Worm (Caenorhabditis elegans) whole organism, midembryonic: Measurements from ENCODE around the gene Y37A1B.4.
A peak's percentile ranks its signal among the peaks of the same experiment; 100 is the strongest.

ENCODE experiments used
- T22C8.4 ChIP-seq: fragments of 200-800 bp; sonication (Bioruptor generic); IDR thresholded peaks from 2 replicates; pipeline ENCODE4 v1.3.6; 2022; ENCODE audit warnings: missing genetic modification characterization, missing compliant biosample characterization
- cog-1 ChIP-seq: sonication (generic microtip); optimal IDR thresholded peaks from 2 replicates; lab custom pipeline; 2016; ENCODE audit warnings: missing genetic modification characterization, missing compliant biosample characterization
- flt-1 ChIP-seq: fragments of 200-800 bp; sonication (Bioruptor generic); IDR thresholded peaks from 2 replicates; pipeline ENCODE4 v1.3.6; 2022; ENCODE audit warnings: missing genetic modification characterization, missing compliant biosample characterization
- klf-2 ChIP-seq: fragments of 200-800 bp; sonication (Bioruptor generic); conservative IDR thresholded peaks from 2 replicates; pipeline ENCODE4 v1.3.6; 2022; ENCODE audit warnings: missing genetic modification reagents, missing genetic modification characterization, missing compliant biosample characterization
- med-1 ChIP-seq: sonication (generic microtip); optimal IDR thresholded peaks from 2 replicates; lab custom pipeline; 2017; ENCODE audit warnings: missing genetic modification characterization, mild to moderate bottlenecking, missing compliant biosample characterization, antibody characterized with exemption, missing genetic modification reagents; ENCODE audit not compliant: insufficient read depth
- ref-1 ChIP-seq: fragments of 200-800 bp; sonication (Bioruptor generic); conservative IDR thresholded peaks from 2 replicates; pipeline ENCODE4 v1.3.6; 2022; ENCODE audit warnings: missing genetic modification reagents, missing genetic modification characterization, missing compliant biosample characterization
- tab-1 ChIP-seq: fragments of 200-800 bp; sonication (Bioruptor generic); IDR thresholded peaks from 2 replicates; pipeline ENCODE4 v1.3.6; 2022; ENCODE audit warnings: missing genetic modification characterization, missing compliant biosample characterization
- ztf-23 ChIP-seq: fragments of 200-800 bp; sonication (Bioruptor generic); IDR thresholded peaks from 2 replicates; pipeline ENCODE4 v1.3.6; 2022; ENCODE audit warnings: missing genetic modification reagents, missing genetic modification characterization, missing compliant biosample characterization
- ztf-29 ChIP-seq: fragments of 200-800 bp; sonication (Bioruptor generic); IDR thresholded peaks from 2 replicates; pipeline ENCODE4 v1.3.6; 2022; ENCODE audit warnings: missing genetic modification reagents, missing genetic modification characterization, missing compliant biosample characterization

The Y37A1B.4 gene

DNA sequence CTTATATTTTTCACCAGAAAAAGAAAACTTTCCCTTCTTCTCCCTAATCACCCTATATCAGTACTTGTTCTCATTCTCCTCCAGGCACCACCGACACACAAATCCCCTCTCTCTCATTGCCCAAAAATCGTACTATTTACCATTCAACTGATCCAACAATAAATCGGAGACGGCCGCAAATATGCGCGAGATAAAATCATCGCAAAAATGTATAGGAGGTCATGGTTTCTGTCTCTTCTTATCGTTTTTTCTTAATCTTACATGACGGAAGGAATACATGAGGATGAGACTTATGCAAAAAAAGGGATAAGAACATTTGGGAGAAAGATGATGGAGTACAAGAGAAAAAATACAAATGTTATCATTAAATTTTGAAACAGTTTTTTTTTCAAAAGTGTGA lies 25.9 kb upstream of the Y37A1B.4 start:
- TF ChIP-seq T22C8.4: no peak
- TF ChIP-seq cog-1 (tag; lab: Kevin White, UChicago): no peak
- TF ChIP-seq tab-1 (GFP tag; lab: Robert Waterston, UW): no peak
- TF ChIP-seq ref-1 (GFP tag; lab: Robert Waterston, UW): no peak
- no peak for TF ChIP-seq flt-1 (GFP tag; lab: Robert Waterston, UW)

DNA sequence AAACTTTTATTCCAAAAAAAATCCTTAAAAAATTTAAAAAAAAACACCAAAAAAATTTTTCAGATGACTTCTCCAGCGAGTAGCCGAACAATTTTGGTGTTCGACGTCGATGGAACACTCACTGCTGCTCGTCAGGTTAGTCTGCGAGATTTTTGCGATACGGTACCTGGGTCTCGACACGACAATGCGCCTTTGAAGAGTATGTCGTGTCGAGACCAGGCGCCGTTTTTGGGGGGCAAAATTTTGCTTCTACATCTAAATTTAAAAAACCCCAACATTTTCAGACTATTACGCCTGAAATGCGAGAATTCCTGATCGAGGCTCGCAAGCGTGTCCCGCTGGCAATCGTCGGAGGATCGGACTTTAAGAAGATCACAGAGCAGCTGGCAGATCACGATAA lies 23.0 kb upstream of the Y37A1B.4 start, which contains the start of gene F52B11.2:
Gene F52B11.2 (plus strand): TSS at position 64 of the 400 bp plus-strand sequence.
- TF ChIP-seq ref-1 (GFP tag; lab: Robert Waterston, UW): no peak
- no peak for TF ChIP-seq tab-1 (GFP tag; lab: Robert Waterston, UW)
- TF ChIP-seq klf-2: no peak

DNA sequence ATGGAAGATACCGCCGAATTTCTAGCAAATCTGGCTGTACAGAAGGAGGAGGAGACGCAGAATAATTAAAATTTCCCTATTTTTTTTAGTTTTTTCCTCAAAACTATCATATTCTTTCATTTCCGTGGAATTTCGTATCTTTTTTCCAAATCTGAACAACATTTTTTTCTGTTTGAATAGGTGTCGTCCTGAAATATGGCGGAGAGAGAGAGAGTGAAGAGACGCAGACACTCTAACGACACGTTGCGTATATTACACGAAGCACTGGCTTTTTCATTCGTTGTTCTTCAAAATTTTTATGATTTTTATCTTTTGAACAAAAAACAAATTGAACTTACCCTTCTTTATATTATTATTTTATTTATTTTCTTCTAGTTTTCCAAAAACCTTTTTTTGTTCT lies 22.4 kb upstream of the Y37A1B.4 start:
- TF ChIP-seq ztf-29 (GFP tag; lab: Robert Waterston, UW): no peak
- TF ChIP-seq klf-2: no peak
- TF ChIP-seq ref-1 (GFP tag; lab: Robert Waterston, UW): no peak
- TF ChIP-seq cog-1 (tag; lab: Kevin White, UChicago): no peak
- no peak for TF ChIP-seq tab-1 (GFP tag; lab: Robert Waterston, UW)
- no peak for TF ChIP-seq T22C8.4
- no peak for TF ChIP-seq med-1 (GFP tag; lab: Kevin White, UChicago)
- no peak for TF ChIP-seq flt-1 (GFP tag; lab: Robert Waterston, UW)
- no peak for TF ChIP-seq ztf-23 (GFP tag; lab: Robert Waterston, UW)

DNA sequence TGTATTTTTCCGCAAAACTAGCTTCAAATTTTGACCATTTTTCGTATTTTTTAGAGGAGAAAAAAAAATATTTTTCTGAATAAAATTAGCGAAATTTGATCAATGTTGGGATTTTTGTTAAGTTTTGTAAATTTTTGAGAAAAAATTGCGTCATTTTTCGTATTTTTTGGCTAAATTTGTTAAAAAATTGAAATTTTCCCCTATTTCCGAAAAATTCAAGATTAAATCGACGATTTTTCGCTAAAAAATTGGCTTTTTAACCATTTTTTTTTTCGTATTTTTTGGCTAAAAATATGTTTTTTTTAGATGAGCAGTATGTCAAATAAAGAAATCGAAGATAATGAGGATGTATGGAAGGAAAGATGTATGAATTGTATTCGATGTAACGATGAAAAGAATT lies 16.6 kb upstream of the Y37A1B.4 start, which contains the start of gene cfp-1:
Gene cfp-1 (plus strand): TSS at position 301 of the 400 bp plus-strand sequence.
- no peak for TF ChIP-seq ztf-29 (GFP tag; lab: Robert Waterston, UW)
- TF ChIP-seq ref-1 (GFP tag; lab: Robert Waterston, UW): no peak
- no peak for TF ChIP-seq klf-2
- no peak for TF ChIP-seq cog-1 (tag; lab: Kevin White, UChicago)
- TF ChIP-seq tab-1 (GFP tag; lab: Robert Waterston, UW): no peak

- TF ChIP-seq tab-1 (GFP tag; lab: Robert Waterston, UW): no peak
These were observed 13.9 kb upstream of the Y37A1B.4 start for ce11 chrIV:14074456-14074855.

DNA sequence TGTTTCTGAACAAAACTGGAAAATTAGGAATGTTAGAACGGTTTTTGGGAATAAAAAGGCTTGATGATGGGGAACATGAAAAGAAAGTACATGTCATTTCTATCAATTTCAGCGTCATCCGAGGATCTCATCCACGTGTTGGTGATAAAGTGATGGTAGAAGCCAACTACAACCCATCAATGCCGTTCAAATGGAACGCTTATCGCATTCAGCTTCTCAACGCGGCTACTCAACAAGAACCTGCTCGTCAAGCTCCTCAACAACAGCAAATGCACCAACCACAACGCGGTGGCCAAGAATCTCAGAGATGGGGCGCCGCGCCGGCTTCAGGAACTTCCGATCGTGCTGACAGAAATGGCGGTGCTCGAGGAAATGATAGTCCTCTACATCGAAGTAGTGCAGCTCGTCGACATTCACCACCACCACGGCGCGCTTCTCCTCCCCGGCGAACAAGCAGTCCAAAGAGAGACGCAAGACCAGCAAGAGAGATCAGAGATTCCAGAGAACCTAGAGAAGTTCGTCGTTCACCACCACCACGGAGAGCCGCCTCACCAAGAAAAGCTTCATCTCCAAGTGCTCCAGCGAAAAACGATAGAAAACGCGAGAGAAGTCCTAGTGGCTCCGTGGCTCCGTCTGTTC lies 11.6 kb upstream of the Y37A1B.4 start:
- no peak for TF ChIP-seq med-1 (GFP tag; lab: Kevin White, UChicago)
- TF ChIP-seq klf-2: no peak
- TF ChIP-seq tab-1 (GFP tag; lab: Robert Waterston, UW): no peak
- TF ChIP-seq ztf-23 (GFP tag; lab: Robert Waterston, UW): no peak
- no peak for TF ChIP-seq cog-1 (tag; lab: Kevin White, UChicago)
- no peak for TF ChIP-seq ztf-29 (GFP tag; lab: Robert Waterston, UW)
- no peak for TF ChIP-seq flt-1 (GFP tag; lab: Robert Waterston, UW)
- no peak for TF ChIP-seq ref-1 (GFP tag; lab: Robert Waterston, UW)
- TF ChIP-seq T22C8.4: no peak

ce11 chrIV:14071466-14071865 lies 11.0 kb upstream of the Y37A1B.4 start, which contains the start of gene ccar-1:
Gene ccar-1 (plus strand): TSS chrIV:14071548.
- TF ChIP-seq ztf-29 (GFP tag; lab: Robert Waterston, UW): no peak
- TF ChIP-seq cog-1 (tag; lab: Kevin White, UChicago): no peak
- no peak for TF ChIP-seq flt-1 (GFP tag; lab: Robert Waterston, UW)
- no peak for TF ChIP-seq ref-1 (GFP tag; lab: Robert Waterston, UW)
- TF ChIP-seq ztf-23 (GFP tag; lab: Robert Waterston, UW): 0 out of 2 replicates have a peak, but pooled peaks have one; percentile 8
- TF ChIP-seq T22C8.4: no peak

ce11 chrIV:14070992-14071289 lies 10.4 kb upstream of the Y37A1B.4 start:
- TF ChIP-seq cog-1 (tag; lab: Kevin White, UChicago) (peak; percentile 13), tab-1 (GFP tag; lab: Robert Waterston, UW) (peak; percentile 56; the same call in 1 of the 2 replicates), klf-2 (no peak)

- no peak for TF ChIP-seq ztf-29 (GFP tag; lab: Robert Waterston, UW)
- no peak for TF ChIP-seq klf-2
- no peak for TF ChIP-seq ztf-23 (GFP tag; lab: Robert Waterston, UW)
- no peak for TF ChIP-seq flt-1 (GFP tag; lab: Robert Waterston, UW)
- TF ChIP-seq med-1 (GFP tag; lab: Kevin White, UChicago): no peak
- TF ChIP-seq cog-1 (tag; lab: Kevin White, UChicago): no peak
- no peak for TF ChIP-seq tab-1 (GFP tag; lab: Robert Waterston, UW)
- TF ChIP-seq ref-1 (GFP tag; lab: Robert Waterston, UW): no peak
- TF ChIP-seq T22C8.4: no peak
These were observed 9.9 kb upstream of the Y37A1B.4 start for ce11 chrIV:14070185-14070991.

ce11 chrIV:14069760-14070159 lies 9.2 kb upstream of the Y37A1B.4 start, which contains the start of gene lst-4:
Gene lst-4 (minus strand): TSS chrIV:14069860.
- TF ChIP-seq tab-1 (GFP tag; lab: Robert Waterston, UW): no peak
- no peak for TF ChIP-seq ztf-23 (GFP tag; lab: Robert Waterston, UW)
- no peak for TF ChIP-seq ztf-29 (GFP tag; lab: Robert Waterston, UW)
- TF ChIP-seq ref-1 (GFP tag; lab: Robert Waterston, UW): no peak
- no peak for TF ChIP-seq med-1 (GFP tag; lab: Kevin White, UChicago)
- TF ChIP-seq klf-2: no peak
- TF ChIP-seq T22C8.4: no peak
- TF ChIP-seq cog-1 (tag; lab: Kevin White, UChicago): no peak
- no peak for TF ChIP-seq flt-1 (GFP tag; lab: Robert Waterston, UW)
